Worm (Caenorhabditis elegans) whole organism, L3 larva: ENCODE measurements around the gene F08F3.1.

Source experiments
- aly-2 ChIP-seq: fragments of 150-350 bp; optimal IDR thresholded peaks from 2 replicates; lab custom pipeline; 2014; ENCODE audit warnings: missing biosample characterization, missing genetic modification characterization
- ama-1 ChIP-seq: fragments of 150-350 bp; optimal IDR thresholded peaks from 2 replicates; lab custom pipeline; 2018
- ceh-82 ChIP-seq: fragments of 150-350 bp; optimal IDR thresholded peaks from 2 replicates; lab custom pipeline; 2014; ENCODE audit warnings: missing biosample characterization, missing genetic modification characterization
- lin-15B ChIP-seq: fragments of 150-350 bp; optimal IDR thresholded peaks from 2 replicates; lab custom pipeline; 2014; ENCODE audit warnings: missing biosample characterization, missing genetic modification characterization
- nhr-11 ChIP-seq: fragments of 150-350 bp; optimal IDR thresholded peaks from 2 replicates; lab custom pipeline; 2014; ENCODE audit warnings: missing biosample characterization, missing genetic modification characterization
- nhr-76 ChIP-seq: fragments of 150-350 bp; sonication (generic microtip); optimal IDR thresholded peaks from 5 replicates; lab custom pipeline; 2014; ENCODE audit warnings: missing biosample characterization, missing genetic modification characterization
- nhr-77 ChIP-seq: fragments of 150-350 bp; optimal IDR thresholded peaks from 2 replicates; lab custom pipeline; 2014; ENCODE audit warnings: missing biosample characterization, missing genetic modification characterization

DNA sequence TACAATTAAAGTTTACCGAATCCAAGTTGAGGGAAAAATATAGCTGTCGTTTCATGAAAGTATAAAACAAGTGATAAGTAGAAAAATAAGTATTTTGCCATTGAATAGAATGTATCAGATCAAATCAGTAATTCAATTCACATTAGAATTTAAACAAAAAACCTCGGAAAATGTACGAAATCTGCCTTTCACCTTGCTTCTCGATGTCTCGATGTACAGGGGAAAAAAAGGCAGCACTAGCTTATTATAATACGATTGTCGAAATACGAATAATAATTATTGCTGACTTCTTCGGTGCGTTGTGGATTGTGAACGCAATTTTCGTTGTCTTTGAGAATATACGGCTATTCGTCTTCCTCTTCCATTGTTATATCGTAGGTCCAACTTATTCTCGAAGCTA lies 42.8 kb downstream of the F08F3.1 start, which contains the start of gene grl-18:
- TF ChIP-seq nhr-77 (tag; lab: Kevin White, UChicago) (no peak), nhr-76 (tag; lab: Kevin White, UChicago) (no peak), lin-15B (tag; lab: Kevin White, UChicago) (no peak), ama-1 (no peak), aly-2 (tag; lab: Kevin White, UChicago) (no peak), ceh-82 (tag; lab: Kevin White, UChicago) (no peak), nhr-11 (no peak)
